Worm (Caenorhabditis elegans): ENCODE results near the gene aak-1.

Gene aak-1

DNA sequence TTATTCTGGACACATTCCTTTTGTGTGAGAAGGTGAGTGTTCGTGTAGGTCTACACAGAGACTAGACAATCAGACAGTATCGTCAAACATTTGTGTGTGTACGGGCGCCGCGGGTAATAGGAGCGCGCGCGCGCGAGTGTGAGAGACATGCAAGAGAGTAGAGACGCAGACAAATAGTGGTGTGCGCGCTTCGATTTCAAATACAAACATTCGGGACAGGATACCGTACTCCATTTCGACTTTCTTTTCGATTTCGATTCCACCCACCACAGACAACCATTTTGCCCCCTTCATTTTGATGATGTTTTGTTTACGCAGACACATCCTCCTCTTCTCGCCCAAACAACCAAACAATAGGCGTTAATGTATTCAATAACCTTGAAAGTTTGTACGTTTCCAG is 33.9 kb upstream of the aak-1 start (continued):
- TF ChIP-seq egl-43 (GFP tag; IDR thresholded peaks at IDR 0.05) (peak; percentile 80), pqm-1 (tag; optimal IDR thresholded peaks at IDR 0.05) (peak; percentile 62), ZK546.5 (tag; optimal IDR thresholded peaks at IDR 0.05) (no peak), F37D6.2 (tag; optimal IDR thresholded peaks at IDR 0.05) (no peak), dmd-6 (GFP tag; IDR thresholded peaks at IDR 0.05) (peak; percentile 83), mxl-3 (GFP tag; optimal IDR thresholded peaks at IDR 0.05) (peak; percentile 88), D1046.2 (GFP tag; IDR thresholded peaks at IDR 0.05) (0 out of 2 replicates have a peak, but pooled peaks have one; percentile 70), nhr-77 (tag; optimal IDR thresholded peaks at IDR 0.05) (peak; percentile 12), nhr-11 (tag; optimal IDR thresholded peaks at IDR 0.05) (peak; percentile 36), spr-3 (GFP tag; optimal IDR thresholded peaks at IDR 0.05) (no peak), ctbp-1 (GFP tag; IDR thresholded peaks at IDR 0.05) (peak; percentile 71; the same call in 1 of the 2 replicates), ztf-7 (tag; optimal IDR thresholded peaks at IDR 0.05) (peak; percentile 25), ceh-82 (tag; optimal IDR thresholded peaks at IDR 0.05) (no peak), rbr-2 (tag; optimal IDR thresholded peaks at IDR 0.05) (peak; percentile 51), jun-1 (tag; optimal IDR thresholded peaks at IDR 0.05) (peak; percentile 28), hmg-1.1 (GFP tag; IDR thresholded peaks at IDR 0.05) (peak; percentile 64), zfp-3 (GFP tag; conservative IDR thresholded peaks at IDR 0.05) (0 out of 2 replicates have a peak, but pooled peaks have one; percentile 57), lin-1 (GFP tag; IDR thresholded peaks at IDR 0.05) (peak; percentile 49; the same call in 1 of the 2 replicates), nhr-42 (GFP tag; IDR thresholded peaks at IDR 0.05) (no peak), dmd-8 (GFP tag; IDR thresholded peaks at IDR 0.05) (no peak), ama-1 (optimal IDR thresholded peaks at IDR 0.05) (no peak), duxl-1 (tag; optimal IDR thresholded peaks at IDR 0.05; ENCODE audit: poor library complexity) (peak; percentile 30), lsy-2 (tag; optimal IDR thresholded peaks at IDR 0.05) (peak in 1 of 2 experiments; percentile 66), aha-1 (tag) (peak; percentile 93), ceh-32 (tag; optimal IDR thresholded peaks at IDR 0.05; ENCODE audit: poor library complexity) (no peak), fkh-10 (GFP tag; optimal IDR thresholded peaks at IDR 0.05) (no peak), R02D3.7 (tag; optimal IDR thresholded peaks at IDR 0.05) (no peak), nhr-25 (tag; optimal IDR thresholded peaks at IDR 0.05; ENCODE audit: borderline replicate concordance, insufficient read depth) (peak; percentile 89), unc-62 (GFP tag; optimal IDR thresholded peaks at IDR 0.05 in 1 of 2) (peak in 1 of 2 experiments; percentile 99), unc-62 (tag; optimal IDR thresholded peaks at IDR 0.05) (no peak), lin-13 (GFP tag; optimal IDR thresholded peaks at IDR 0.05) (peak; percentile 25)

DNA sequence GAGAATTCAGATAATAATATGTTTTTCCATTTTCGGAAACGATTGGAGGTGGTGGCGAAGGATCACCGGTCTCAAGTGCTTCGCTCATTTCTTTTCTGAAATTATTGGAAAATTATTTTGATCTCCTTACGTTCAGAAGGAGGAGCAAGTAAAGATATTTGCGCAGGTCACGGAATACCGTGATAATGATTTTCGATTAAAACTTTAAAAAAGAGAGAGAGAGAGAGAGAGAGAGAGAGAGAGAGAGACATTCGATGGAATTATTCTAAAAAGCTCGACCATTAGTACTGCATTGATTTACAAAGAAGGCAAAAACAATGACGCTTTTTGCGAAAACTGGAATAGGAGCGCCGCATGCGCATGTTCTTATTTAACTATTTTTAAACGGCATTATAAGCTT is 31.4 kb upstream of the aak-1 start, which contains the start of gene ztf-1:
Gene ztf-1 (minus strand): TSS at position 101 of the 400 bp plus-strand sequence.
- TF ChIP-seq unc-62 (GFP tag; optimal IDR thresholded peaks at IDR 0.05 in 1 of 2) (peak in 1 of 2 experiments; percentile 69), unc-62 (tag; optimal IDR thresholded peaks at IDR 0.05) (no peak), skn-1 (tag; optimal IDR thresholded peaks at IDR 0.05) (no peak)

DNA sequence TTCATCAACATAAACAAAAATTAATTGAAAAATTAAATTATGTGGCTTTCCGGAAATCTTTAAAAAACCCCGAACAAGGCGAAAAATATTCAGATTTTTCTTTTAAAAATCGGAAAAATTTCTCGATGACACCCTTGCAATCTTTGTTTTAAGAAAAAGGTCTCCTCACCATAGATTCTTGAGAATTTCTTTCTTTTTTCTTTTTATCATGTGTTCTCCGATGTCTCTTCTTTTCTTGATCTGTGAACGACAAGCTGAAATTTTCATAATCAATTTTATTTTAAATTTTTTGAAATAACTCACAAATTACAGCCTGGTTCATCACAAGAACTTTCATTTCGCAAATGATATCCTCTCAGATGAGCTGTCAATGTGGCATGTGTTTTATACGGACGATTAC is 30.3 kb upstream of the aak-1 start, which contains the start of the genes zfp-1 and F54F2.14:
Gene zfp-1 (plus strand): TSS at position 301 of the 400 bp plus-strand sequence.
Gene F54F2.14 (plus strand): TSS at position 312 of the 400 bp plus-strand sequence.
- no peak for TF ChIP-seq ama-1 (optimal IDR thresholded peaks at IDR 0.05)
- no peak for TF ChIP-seq hif-1 (tag; optimal IDR thresholded peaks at IDR 0.05)
- TF ChIP-seq spr-1 (tag; optimal IDR thresholded peaks at IDR 0.05), result no peak
- no peak for TF ChIP-seq nhr-42 (GFP tag; IDR thresholded peaks at IDR 0.05)
- no peak for TF ChIP-seq lir-3 (tag; optimal IDR thresholded peaks at IDR 0.05)

DNA sequence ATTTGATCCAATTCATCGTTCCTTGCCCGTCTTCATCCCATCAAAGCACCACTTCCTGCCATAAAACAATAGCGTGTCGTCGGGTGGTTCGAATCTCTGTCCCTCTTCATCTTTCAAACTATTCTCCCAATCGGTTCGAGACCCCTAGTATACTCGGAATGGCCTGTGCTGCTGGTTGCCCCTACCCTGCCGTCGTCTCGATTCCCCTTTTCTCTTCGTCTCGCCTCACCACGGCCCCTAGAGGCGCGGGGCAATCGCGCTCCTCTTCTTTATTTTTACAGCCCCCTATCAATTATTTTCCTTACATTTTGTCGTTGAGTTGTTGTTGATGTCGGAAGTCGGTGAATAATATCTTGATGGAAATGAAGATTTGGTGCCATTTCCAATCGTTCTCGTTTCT is 27.8 kb upstream of the aak-1 start:
- TF ChIP-seq mes-2 (tag; optimal IDR thresholded peaks at IDR 0.05; ENCODE audit: poor library complexity, severe bottlenecking), result no peak
- no peak for TF ChIP-seq R02D3.7 (tag; optimal IDR thresholded peaks at IDR 0.05)
- peak; percentile 36; the same call in 1 of the 2 replicates for TF ChIP-seq set-16 (GFP tag; IDR thresholded peaks at IDR 0.05)
- peak in 1 of 2 experiments; percentile 8 for TF ChIP-seq lsy-2 (tag; optimal IDR thresholded peaks at IDR 0.05)
- TF ChIP-seq aha-1 (tag), result peak; percentile 84
- TF ChIP-seq zip-11 (GFP tag; IDR thresholded peaks at IDR 0.05), result no peak
- no peak for TF ChIP-seq daf-19 (GFP tag; conservative IDR thresholded peaks at IDR 0.05)
- TF ChIP-seq dmd-8 (GFP tag; IDR thresholded peaks at IDR 0.05), result no peak
- TF ChIP-seq F49E8.2 (tag; optimal IDR thresholded peaks at IDR 0.05; ENCODE audit: borderline replicate concordance), result no peak
- TF ChIP-seq snpc-4 (tag; optimal IDR thresholded peaks at IDR 0.05), result no peak

Data from whole organism, L4 larva.